Worm (Caenorhabditis elegans) whole organism, L2 larva: ENCODE measurements around the gene cyn-1.
A peak's percentile ranks its signal among the peaks of the same experiment; 100 is the strongest.

Experiments used
- C34F6.9 ChIP-seq: fragments of 150-350 bp; optimal IDR thresholded peaks from 2 replicates; lab custom pipeline; 2014; ENCODE audit warnings: missing biosample characterization, missing genetic modification characterization
- F13H6.1 ChIP-seq: sonication (generic microtip); optimal IDR thresholded peaks from 2 replicates; lab custom pipeline; 2016; ENCODE audit warnings: missing genetic modification characterization, missing compliant biosample characterization
- Y55F3AM.14 ChIP-seq: fragments of 200-800 bp; sonication (Bioruptor generic); optimal IDR thresholded peaks from 2 replicates; lab custom pipeline; 2018; ENCODE audit warnings: mild to moderate bottlenecking, missing genetic modification characterization, missing compliant biosample characterization
- ZK546.5 ChIP-seq: sonication (generic microtip); optimal IDR thresholded peaks from 2 replicates; lab custom pipeline; 2017; ENCODE audit warnings: missing biosample characterization, missing genetic modification characterization
- alr-1 ChIP-seq: fragments of 150-350 bp; optimal IDR thresholded peaks from 2 replicates; lab custom pipeline; 2014; ENCODE audit warnings: missing biosample characterization, missing genetic modification characterization
- aly-2 ChIP-seq: fragments of 150-350 bp; optimal IDR thresholded peaks from 2 replicates; lab custom pipeline; 2014; ENCODE audit warnings: missing biosample characterization, missing genetic modification characterization
- ama-1 ChIP-seq: fragments of 150-350 bp; optimal IDR thresholded peaks from 2 replicates; lab custom pipeline; 2018; ENCODE audit warnings: inconsistent platforms
- ceh-16 ChIP-seq: fragments of 150-350 bp; optimal IDR thresholded peaks from 2 replicates; lab custom pipeline; 2014; ENCODE audit warnings: missing biosample characterization, missing genetic modification characterization
- ceh-82 ChIP-seq: fragments of 150-350 bp; optimal IDR thresholded peaks from 2 replicates; lab custom pipeline; 2014; ENCODE audit warnings: missing biosample characterization, missing genetic modification characterization
- crh-2 ChIP-seq: sonication (generic microtip); optimal IDR thresholded peaks from 2 replicates; lab custom pipeline; 2017; ENCODE audit warnings: missing biosample characterization, missing genetic modification characterization
- dmd-4 ChIP-seq: sonication (generic microtip); optimal IDR thresholded peaks from 2 replicates; lab custom pipeline; 2017; ENCODE audit warnings: missing biosample characterization, missing genetic modification characterization
- egl-27 ChIP-seq: sonication (generic microtip); optimal IDR thresholded peaks from 3 replicates; lab custom pipeline; 2017; ENCODE audit warnings: missing biosample characterization, missing genetic modification reagents, missing genetic modification characterization
- elt-1 ChIP-seq: fragments of 150-350 bp; optimal IDR thresholded peaks from 2 replicates; lab custom pipeline; 2014; ENCODE audit warnings: missing biosample characterization, missing genetic modification characterization
- fos-1 ChIP-seq: fragments of 150-350 bp; optimal IDR thresholded peaks from 2 replicates; lab custom pipeline; 2014; ENCODE audit warnings: missing biosample characterization, missing genetic modification characterization
- gmeb-1 ChIP-seq: fragments of 150-350 bp; optimal IDR thresholded peaks from 2 replicates; lab custom pipeline; 2014; ENCODE audit warnings: missing biosample characterization, missing genetic modification characterization
- lin-13 ChIP-seq: fragments of 150-350 bp; optimal IDR thresholded peaks from 2 replicates; lab custom pipeline; 2014; ENCODE audit warnings: missing biosample characterization, missing genetic modification reagents, missing genetic modification characterization
- lin-39 ChIP-seq: fragments of 150-350 bp; optimal IDR thresholded peaks from 2 replicates; lab custom pipeline; 2014; ENCODE audit warnings: missing biosample characterization, missing genetic modification reagents, missing genetic modification characterization
- lsy-2 ChIP-seq, 2 experiments: fragments of 150-350 bp in 1 of 2; sonication (generic microtip) in 1 of 2; optimal IDR thresholded peaks; 2 replicates each; lab custom pipeline; 2014 to 2017; ENCODE audit warnings: missing biosample characterization in 2 of 2, missing genetic modification characterization in 2 of 2
- mab-5 ChIP-seq: fragments of 150-350 bp; optimal IDR thresholded peaks from 2 replicates; lab custom pipeline; 2014; ENCODE audit warnings: missing biosample characterization, missing genetic modification characterization
- nhr-129 ChIP-seq: fragments of 150-350 bp; optimal IDR thresholded peaks from 2 replicates; lab custom pipeline; 2014; ENCODE audit warnings: missing biosample characterization, missing genetic modification characterization
- nhr-21 ChIP-seq: fragments of 150-350 bp; optimal IDR thresholded peaks from 2 replicates; lab custom pipeline; 2014; ENCODE audit warnings: missing biosample characterization, missing genetic modification characterization
- nhr-237 ChIP-seq: fragments of 150-350 bp; optimal IDR thresholded peaks from 2 replicates; lab custom pipeline; 2014; ENCODE audit warnings: missing biosample characterization, missing genetic modification characterization
- nhr-25 ChIP-seq: fragments of 150-350 bp; sonication (generic microtip); optimal IDR thresholded peaks from 3 replicates; lab custom pipeline; 2014; ENCODE audit warnings: missing biosample characterization, missing genetic modification characterization
- nhr-6 ChIP-seq: fragments of 150-350 bp; optimal IDR thresholded peaks from 2 replicates; lab custom pipeline; 2014; ENCODE audit warnings: missing biosample characterization, missing genetic modification characterization
- sem-4 ChIP-seq: fragments of 150-350 bp; optimal IDR thresholded peaks from 2 replicates; lab custom pipeline; 2014; ENCODE audit warnings: missing biosample characterization, missing genetic modification reagents, missing genetic modification characterization
- skn-1 ChIP-seq: sonication (generic microtip); optimal IDR thresholded peaks from 2 replicates; lab custom pipeline; 2017; ENCODE audit warnings: missing biosample characterization, missing genetic modification characterization
- sma-3 ChIP-seq: sonication (generic microtip); optimal IDR thresholded peaks from 2 replicates; lab custom pipeline; 2016; ENCODE audit warnings: missing genetic modification reagents, missing genetic modification characterization, missing compliant biosample characterization
- sma-9 ChIP-seq, 2 experiments: fragments of 150-350 bp in 1 of 2; sonication (generic microtip) in 1 of 2; optimal IDR thresholded peaks; 2 replicates each; lab custom pipeline; 2014 to 2016; ENCODE audit warnings: missing genetic modification characterization in 2 of 2, mild to moderate bottlenecking in 1 of 2, missing biosample characterization in 1 of 2, missing compliant biosample characterization in 1 of 2, missing genetic modification reagents in 1 of 2, moderate library complexity in 1 of 2
- snpc-4 ChIP-seq: fragments of 150-350 bp; optimal IDR thresholded peaks from 2 replicates; lab custom pipeline; 2014; ENCODE audit warnings: missing biosample characterization, missing genetic modification characterization
- unc-39 ChIP-seq: fragments of 150-350 bp; optimal IDR thresholded peaks from 2 replicates; lab custom pipeline; 2014; ENCODE audit warnings: missing biosample characterization, missing genetic modification characterization
- unc-55 ChIP-seq: fragments of 150-350 bp; sonication (generic microtip); optimal IDR thresholded peaks from 3 replicates; lab custom pipeline; 2014; ENCODE audit warnings: missing biosample characterization, missing genetic modification reagents, missing genetic modification characterization
- unc-62 ChIP-seq: fragments of 150-350 bp; optimal IDR thresholded peaks from 2 replicates; lab custom pipeline; 2014; ENCODE audit warnings: missing biosample characterization, missing genetic modification reagents, missing genetic modification characterization
- zag-1 ChIP-seq: fragments of 150-350 bp; optimal IDR thresholded peaks from 2 replicates; lab custom pipeline; 2014; ENCODE audit warnings: missing biosample characterization, missing genetic modification characterization
- ztf-1 ChIP-seq: fragments of 200-800 bp; sonication (Bioruptor generic); conservative IDR thresholded peaks from 2 replicates; pipeline ENCODE4 v1.3.6; 2022; ENCODE audit warnings: missing genetic modification characterization, missing compliant biosample characterization
- ztf-11 ChIP-seq: sonication (generic microtip); optimal IDR thresholded peaks from 2 replicates; lab custom pipeline; 2017; ENCODE audit warnings: missing biosample characterization, missing genetic modification characterization

Gene cyn-1

ce11 chrV:14350949-14351348, 4.9 kb upstream of the cyn-1 start (continued):
- TF ChIP-seq unc-39 (peak; percentile 12), skn-1 (tag; lab: Kevin White, UChicago) (no peak)

DNA sequence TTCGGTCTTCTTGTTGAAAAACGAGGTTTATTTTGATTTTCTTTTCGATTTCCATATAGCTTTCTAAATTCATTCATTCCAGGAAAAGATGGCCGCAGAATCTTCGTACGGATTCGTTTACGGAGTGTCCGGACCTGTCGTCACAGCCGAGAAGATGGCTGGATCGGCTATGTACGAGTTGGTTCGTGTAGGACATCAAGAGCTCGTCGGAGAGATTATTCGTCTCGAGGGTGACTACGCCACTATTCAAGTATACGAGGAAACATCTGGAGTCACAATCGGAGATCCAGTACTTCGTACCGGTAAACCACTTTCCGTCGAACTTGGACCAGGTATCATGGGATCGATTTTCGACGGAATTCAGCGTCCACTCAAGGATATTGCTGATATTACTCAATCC, 4.2 kb upstream of the cyn-1 start, which contains the start of gene vha-13:
TSS of gene vha-13 (plus strand) at position 81 of the 400 bp plus-strand sequence.
- TF ChIP-seq C34F6.9 (tag; lab: Kevin White, UChicago) = no peak
- no peak for TF ChIP-seq skn-1 (tag; lab: Kevin White, UChicago)
- no peak for TF ChIP-seq elt-1 (tag; lab: Kevin White, UChicago)
- TF ChIP-seq nhr-21 (tag; lab: Kevin White, UChicago) = no peak
- TF ChIP-seq ztf-11 (tag; lab: Kevin White, UChicago) = no peak
- TF ChIP-seq alr-1 (tag; lab: Kevin White, UChicago) = no peak
- TF ChIP-seq mab-5 (tag; lab: Kevin White, UChicago) = no peak
- TF ChIP-seq unc-62 (GFP tag; lab: Kevin White, UChicago) = no peak
- no peak for TF ChIP-seq Y55F3AM.14 (GFP tag; lab: Kevin White, UChicago)
- no peak for TF ChIP-seq F13H6.1 (tag; lab: Kevin White, UChicago)
- TF ChIP-seq nhr-129 (tag; lab: Kevin White, UChicago) = no peak
- no peak for TF ChIP-seq zag-1 (tag; lab: Kevin White, UChicago)
- no peak for TF ChIP-seq fos-1 (tag; lab: Kevin White, UChicago)
- TF ChIP-seq ceh-82 (tag; lab: Kevin White, UChicago) = no peak
- no peak for TF ChIP-seq ZK546.5 (tag; lab: Kevin White, UChicago)

- TF ChIP-seq elt-1 (tag; lab: Kevin White, UChicago) = no peak
- TF ChIP-seq ZK546.5 (tag; lab: Kevin White, UChicago) = no peak
- TF ChIP-seq lin-39 = no peak
- TF ChIP-seq nhr-25 (tag; lab: Kevin White, UChicago) = no peak
- TF ChIP-seq alr-1 (tag; lab: Kevin White, UChicago) = no peak
- TF ChIP-seq skn-1 (tag; lab: Kevin White, UChicago) = no peak
- TF ChIP-seq gmeb-1 (tag; lab: Kevin White, UChicago) = no peak
- TF ChIP-seq sem-4 = no peak
- TF ChIP-seq C34F6.9 (tag; lab: Kevin White, UChicago) = no peak
Measured at ce11 chrV:14352032-14352431, 3.8 kb upstream of the cyn-1 start.

ce11 chrV:14354258-14354877, 1.5 kb upstream of the cyn-1 start, which contains the start of gene Y49A3A.3:
Gene Y49A3A.3 (plus strand): TSS chrV:14354410.
- no peak for TF ChIP-seq dmd-4
- TF ChIP-seq Y55F3AM.14 (GFP tag; lab: Kevin White, UChicago) = peak; percentile 62
- peak; percentile 17 for TF ChIP-seq F13H6.1 (tag; lab: Kevin White, UChicago)
- TF ChIP-seq aly-2 (tag; lab: Kevin White, UChicago) = peak; percentile 70
- TF ChIP-seq nhr-129 (tag; lab: Kevin White, UChicago) = peak; percentile 49
- TF ChIP-seq crh-2 (tag; lab: Kevin White, UChicago) = peak; percentile 17
- TF ChIP-seq nhr-6 (tag; lab: Kevin White, UChicago) = no peak
- TF ChIP-seq ztf-1 (GFP tag; lab: Robert Waterston, UW) = no peak
- TF ChIP-seq ZK546.5 (tag; lab: Kevin White, UChicago) = no peak
- TF ChIP-seq ceh-16 (tag; lab: Kevin White, UChicago) = no peak
- TF ChIP-seq gmeb-1 (tag; lab: Kevin White, UChicago) = peak; percentile 49
- no peak for TF ChIP-seq egl-27 (tag; lab: Kevin White, UChicago)
- TF ChIP-seq lsy-2 (tag; optimal IDR thresholded peaks at IDR 0.05; lab: Kevin White, UChicago) = no peak
- peak; percentile 37 for TF ChIP-seq lin-13 (GFP tag; lab: Kevin White, UChicago)
- peak; percentile 49 for TF ChIP-seq ama-1 (lab: Kevin White, UChicago)
- no peak for TF ChIP-seq nhr-237
- TF ChIP-seq sma-9 (GFP tag; optimal IDR thresholded peaks at IDR 0.05; lab: Kevin White, UChicago) = peak; percentile 17
- TF ChIP-seq sma-9 (tag; optimal IDR thresholded peaks at IDR 0.05; lab: Kevin White, UChicago) = no peak
- TF ChIP-seq skn-1 (tag; lab: Kevin White, UChicago) = no peak
- peak; percentile 44 for TF ChIP-seq nhr-25 (tag; lab: Kevin White, UChicago)
- TF ChIP-seq sma-3 (GFP tag; lab: Kevin White, UChicago) = peak; percentile 45

DNA sequence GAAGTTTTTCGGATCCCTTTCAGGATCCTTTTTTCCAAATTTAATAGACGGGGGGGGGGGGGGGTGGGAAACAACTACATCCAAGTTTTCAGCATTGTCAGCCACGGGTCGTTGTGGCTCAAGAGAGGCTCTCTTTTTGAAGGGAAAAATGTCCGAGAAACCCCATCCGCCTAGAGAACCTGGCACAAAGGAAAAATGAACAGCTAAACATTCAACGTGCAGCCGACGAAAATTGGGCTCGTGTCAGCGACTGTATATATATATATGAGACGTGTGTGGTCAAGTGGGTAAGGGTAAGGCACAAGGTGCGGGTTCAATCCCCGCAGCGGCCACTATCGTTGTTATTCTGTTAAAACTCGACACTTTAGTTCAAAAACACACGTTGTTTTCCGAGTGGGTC, 2.7 kb downstream of the cyn-1 start, which contains the start of gene Y49A3A.4:
TSS of gene Y49A3A.4 (minus strand) at position 314 of the 400 bp plus-strand sequence.
- TF ChIP-seq unc-55 = no peak
- peak; percentile 89 for TF ChIP-seq snpc-4 (tag; lab: Kevin White, UChicago)
